Worm (Caenorhabditis elegans): Measurements from ENCODE around the gene ZK354.8.

Gene ZK354.8

ce11 chrIV:5334518-5334917, 28.6 kb upstream of the ZK354.8 start (continued):
- TF ChIP-seq nhr-48 (tag; optimal IDR thresholded peaks at IDR 0.05) (peak; percentile 4), saeg-2 (GFP tag; IDR thresholded peaks at IDR 0.05) (no peak), ceh-28 (tag; optimal IDR thresholded peaks at IDR 0.05) (no peak), jun-1 (tag; optimal IDR thresholded peaks at IDR 0.05) (no peak), Y105C5A.15 (GFP tag; IDR thresholded peaks at IDR 0.05) (0 out of 2 replicates have a peak, but pooled peaks have one; percentile 41), lir-3 (tag; optimal IDR thresholded peaks at IDR 0.05) (no peak), hmg-1.1 (GFP tag; IDR thresholded peaks at IDR 0.05) (peak; percentile 83), hlh-30 (tag; optimal IDR thresholded peaks at IDR 0.05; ENCODE audit: insufficient read depth) (peak; percentile 47), ceh-44 (GFP tag; IDR thresholded peaks at IDR 0.05) (peak; percentile 73), nhr-76 (tag; optimal IDR thresholded peaks at IDR 0.05) (no peak), hlh-11 (tag; optimal IDR thresholded peaks at IDR 0.05) (peak; percentile 49), R02D3.7 (tag; optimal IDR thresholded peaks at IDR 0.05) (no peak), ZK337.2 (GFP tag; IDR thresholded peaks at IDR 0.05) (peak; percentile 71), T26A8.4 (GFP tag; IDR thresholded peaks at IDR 0.05) (peak; percentile 70; the same call in 1 of the 2 replicates), pha-4 (GFP tag; IDR thresholded peaks at IDR 0.05) (peak; percentile 75; the same call in 1 of the 2 replicates), pha-4 (tag; optimal IDR thresholded peaks at IDR 0.05) (no peak), dmd-9 (GFP tag; IDR thresholded peaks at IDR 0.05) (no peak), nhr-237 (tag; optimal IDR thresholded peaks at IDR 0.05) (no peak), ama-1 (optimal IDR thresholded peaks at IDR 0.05) (no peak), F37D6.2 (tag; optimal IDR thresholded peaks at IDR 0.05) (peak; percentile 19), cey-2 (tag; optimal IDR thresholded peaks at IDR 0.05; ENCODE audit: borderline replicate concordance, insufficient read depth) (no peak), nhr-41 (GFP tag; IDR thresholded peaks at IDR 0.05) (no peak), dmd-6 (GFP tag; IDR thresholded peaks at IDR 0.05) (peak; percentile 58), arid-1 (GFP tag; conservative IDR thresholded peaks at IDR 0.05) (peak; percentile 63; the same call in 1 of the 2 replicates), zag-1 (tag; optimal IDR thresholded peaks at IDR 0.05) (no peak), mxl-3 (GFP tag; optimal IDR thresholded peaks at IDR 0.05) (peak; percentile 25), duxl-1 (tag; optimal IDR thresholded peaks at IDR 0.05; ENCODE audit: poor library complexity) (peak; percentile 25), dpl-1 (GFP tag; optimal IDR thresholded peaks at IDR 0.05) (peak; percentile 4)

DNA sequence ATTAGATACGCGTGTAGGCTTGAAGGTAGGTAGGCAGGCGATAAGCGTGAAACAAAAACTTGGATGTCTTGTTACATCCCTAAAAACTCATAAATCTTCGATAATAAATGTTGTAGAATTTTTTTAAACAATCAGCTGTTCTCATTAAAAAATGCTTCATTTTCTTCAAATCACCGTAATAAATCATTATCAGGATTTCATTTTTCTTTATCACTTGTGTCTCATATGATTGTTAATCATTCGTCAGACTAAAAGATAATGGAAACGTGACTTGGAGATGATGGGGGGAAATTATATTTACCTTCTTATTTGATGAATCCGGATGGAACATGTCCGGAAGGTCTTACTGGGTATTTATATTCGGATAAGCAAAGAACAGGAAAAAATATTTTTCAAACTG, 27.5 kb upstream of the ZK354.8 start:
- TF ChIP-seq ceh-20 (GFP tag; IDR thresholded peaks at IDR 0.05) (peak; percentile 31; the same call in 1 of the 2 replicates), mdl-1 (tag; optimal IDR thresholded peaks at IDR 0.05) (peak in 1 of 2 experiments; percentile 38), fos-1 (tag; optimal IDR thresholded peaks at IDR 0.05) (no peak), nhr-25 (tag; optimal IDR thresholded peaks at IDR 0.05; ENCODE audit: borderline replicate concordance, insufficient read depth) (no peak), hlh-30 (tag; optimal IDR thresholded peaks at IDR 0.05; ENCODE audit: insufficient read depth) (peak; percentile 45), nhr-28 (tag; optimal IDR thresholded peaks at IDR 0.05) (peak; percentile 13)

DNA sequence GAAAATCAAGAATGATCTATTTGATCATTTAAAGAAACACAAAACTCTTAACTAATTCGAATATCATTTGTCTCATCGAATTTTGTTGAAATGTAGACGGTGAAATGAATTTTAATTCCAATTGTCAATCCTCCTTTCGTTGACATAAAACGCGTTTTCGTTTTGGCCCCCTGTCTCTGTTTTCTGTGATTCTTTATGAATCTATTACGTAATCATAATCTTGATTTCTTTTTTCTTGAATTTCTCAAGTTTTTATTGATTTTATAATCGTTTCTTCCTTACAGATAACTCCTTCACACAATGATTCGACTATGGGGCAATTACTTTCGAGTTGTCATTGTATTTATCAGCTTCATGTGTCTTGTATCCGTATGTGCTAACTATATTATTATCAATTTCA, 26.2 kb upstream of the ZK354.8 start, which contains the start of gene Y4C6B.3:
TSS of gene Y4C6B.3 (plus strand) at position 301 of the 400 bp plus-strand sequence.
- TF ChIP-seq pqm-1 (tag; optimal IDR thresholded peaks at IDR 0.05) (no peak), spr-1 (tag; optimal IDR thresholded peaks at IDR 0.05) (no peak), lin-1 (GFP tag; IDR thresholded peaks at IDR 0.05) (no peak), ceh-82 (tag; optimal IDR thresholded peaks at IDR 0.05) (no peak), vab-7 (GFP tag; IDR thresholded peaks at IDR 0.05) (no peak), daf-19 (GFP tag; conservative IDR thresholded peaks at IDR 0.05) (no peak), Y48G9A.11 (GFP tag; IDR thresholded peaks at IDR 0.05) (no peak), mxl-3 (GFP tag; optimal IDR thresholded peaks at IDR 0.05) (no peak), fkh-10 (GFP tag; optimal IDR thresholded peaks at IDR 0.05) (no peak), hmg-1.1 (GFP tag; IDR thresholded peaks at IDR 0.05) (no peak), nhr-10 (tag; optimal IDR thresholded peaks at IDR 0.05) (no peak), F37D6.2 (tag; optimal IDR thresholded peaks at IDR 0.05) (no peak), egl-43 (GFP tag; IDR thresholded peaks at IDR 0.05) (no peak), dpl-1 (GFP tag; optimal IDR thresholded peaks at IDR 0.05) (no peak), ceh-44 (GFP tag; IDR thresholded peaks at IDR 0.05) (no peak), unc-130 (GFP tag; optimal IDR thresholded peaks at IDR 0.05) (no peak), dmd-9 (GFP tag; IDR thresholded peaks at IDR 0.05) (no peak), ZK337.2 (GFP tag; IDR thresholded peaks at IDR 0.05) (no peak)

Data from whole organism, L4 larva.